Worm (Caenorhabditis elegans) whole organism, L4 larva: ENCODE measurements around the gene W06B4.2.
A peak's percentile ranks its signal among the peaks of the same experiment; 100 is the strongest.

Experiments
- D1046.2 ChIP-seq: fragments of 200-800 bp; sonication (Bioruptor generic); IDR thresholded peaks from 2 replicates; pipeline ENCODE4 v1.3.6; 2022; ENCODE audit warnings: missing genetic modification characterization, missing compliant biosample characterization
- R02D3.7 ChIP-seq: fragments of 150-350 bp; sonication (generic microtip); optimal IDR thresholded peaks from 3 replicates; lab custom pipeline; 2014; ENCODE audit warnings: missing biosample characterization, missing genetic modification characterization
- T26A8.4 ChIP-seq: fragments of 200-800 bp; sonication (Bioruptor generic); IDR thresholded peaks from 2 replicates; pipeline ENCODE4 v1.3.6; 2022; ENCODE audit warnings: missing genetic modification characterization, missing compliant biosample characterization
- Y105C5A.15 ChIP-seq: fragments of 200-800 bp; sonication (Bioruptor generic); IDR thresholded peaks from 2 replicates; pipeline ENCODE4 v1.3.6; 2022; ENCODE audit warnings: missing genetic modification characterization, missing compliant biosample characterization
- aha-1 ChIP-seq: fragments of 150-350 bp; peaks from one replicate; lab custom pipeline; 2014; ENCODE audit warnings: missing biosample characterization, missing genetic modification characterization
- aly-2 ChIP-seq: sonication (generic microtip); optimal IDR thresholded peaks from 2 replicates; lab custom pipeline; 2018; ENCODE audit warnings: missing biosample characterization, missing genetic modification characterization
- attf-4 ChIP-seq: sonication (generic microtip); optimal IDR thresholded peaks from 3 replicates; lab custom pipeline; 2017; ENCODE audit warnings: missing biosample characterization, missing genetic modification characterization
- ceh-32 ChIP-seq: sonication (generic microtip); optimal IDR thresholded peaks from 2 replicates; lab custom pipeline; 2016; ENCODE audit warnings: mild to moderate bottlenecking, missing genetic modification characterization, missing compliant biosample characterization; ENCODE audit not compliant: poor library complexity
- ceh-44 ChIP-seq: fragments of 200-800 bp; sonication (Bioruptor generic); IDR thresholded peaks from 2 replicates; pipeline ENCODE4 v1.3.6; 2022; ENCODE audit warnings: missing genetic modification reagents, missing genetic modification characterization, missing compliant biosample characterization
- ceh-62 ChIP-seq: sonication (generic microtip); optimal IDR thresholded peaks from 2 replicates; lab custom pipeline; 2017; ENCODE audit warnings: missing biosample characterization, missing genetic modification characterization
- ceh-82 ChIP-seq: sonication (generic microtip); optimal IDR thresholded peaks from 2 replicates; lab custom pipeline; 2017; ENCODE audit warnings: missing biosample characterization, missing genetic modification characterization
- cey-2 ChIP-seq: sonication (generic microtip); optimal IDR thresholded peaks from 3 replicates; lab custom pipeline; 2017; ENCODE audit warnings: missing genetic modification characterization, mild to moderate bottlenecking, missing compliant biosample characterization, antibody characterized with exemption, borderline replicate concordance; ENCODE audit not compliant: insufficient read depth
- daf-16 ChIP-seq, 3 experiments: sonication (generic microtip); optimal IDR thresholded peaks; 2 replicates each; lab custom pipeline; 2016 to 2017; ENCODE audit warnings: missing genetic modification characterization in 3 of 3, missing genetic modification reagents in 3 of 3, mild to moderate bottlenecking in 2 of 3, missing compliant biosample characterization in 2 of 3, missing biosample characterization in 1 of 3, moderate library complexity in 1 of 3
- dve-1 ChIP-seq: sonication (generic microtip); optimal IDR thresholded peaks from 2 replicates; lab custom pipeline; 2017; ENCODE audit warnings: antibody characterized with exemption, mild to moderate bottlenecking, missing genetic modification characterization, missing compliant biosample characterization; ENCODE audit not compliant: insufficient read depth
- egl-43 ChIP-seq: fragments of 200-800 bp; sonication (Bioruptor generic); IDR thresholded peaks from 2 replicates; pipeline ENCODE4 v1.3.6; 2022; ENCODE audit warnings: missing genetic modification reagents, missing genetic modification characterization, missing compliant biosample characterization
- gei-8 ChIP-seq: fragments of 200-800 bp; sonication (Bioruptor generic); optimal IDR thresholded peaks from 2 replicates; lab custom pipeline; 2018; ENCODE audit warnings: mild to moderate bottlenecking, missing genetic modification characterization, missing compliant biosample characterization
- hlh-11 ChIP-seq: fragments of 200-800 bp; sonication (Bioruptor generic); optimal IDR thresholded peaks from 2 replicates; lab custom pipeline; 2018; ENCODE audit warnings: mild to moderate bottlenecking, missing genetic modification characterization, missing compliant biosample characterization
- hlh-30 ChIP-seq: sonication (generic microtip); optimal IDR thresholded peaks from 2 replicates; lab custom pipeline; 2017; ENCODE audit warnings: antibody characterized with exemption, mild to moderate bottlenecking, missing genetic modification characterization, missing compliant biosample characterization; ENCODE audit not compliant: insufficient read depth
- jun-1 ChIP-seq: fragments of 150-350 bp; optimal IDR thresholded peaks from 2 replicates; lab custom pipeline; 2014; ENCODE audit warnings: missing biosample characterization, missing genetic modification reagents, missing genetic modification characterization
- lin-1 ChIP-seq: fragments of 200-800 bp; sonication (Bioruptor generic); IDR thresholded peaks from 2 replicates; pipeline ENCODE4 v1.3.6; 2022; ENCODE audit warnings: missing genetic modification reagents, missing genetic modification characterization, missing compliant biosample characterization
- lin-15B ChIP-seq: fragments of 150-350 bp; sonication (generic microtip); optimal IDR thresholded peaks from 3 replicates; lab custom pipeline; 2014; ENCODE audit warnings: missing biosample characterization, missing genetic modification characterization
- lin-38 ChIP-seq: fragments of 200-800 bp; sonication (Bioruptor generic); IDR thresholded peaks from 2 replicates; pipeline ENCODE4 v1.3.6; 2022; ENCODE audit warnings: missing genetic modification reagents, missing genetic modification characterization, missing compliant biosample characterization
- lin-39 ChIP-seq: fragments of 150-350 bp; optimal IDR thresholded peaks from 2 replicates; lab custom pipeline; 2014; ENCODE audit warnings: missing biosample characterization, missing genetic modification reagents, missing genetic modification characterization
- madf-5 ChIP-seq, 2 experiments: fragments of 200-800 bp; sonication (Bioruptor generic); IDR thresholded peaks; 2 replicates each; pipeline ENCODE4 v1.3.6; 2022; ENCODE audit warnings: missing compliant biosample characterization in 2 of 2, missing genetic modification characterization in 2 of 2
- mdl-1 ChIP-seq, 2 experiments: fragments of 150-350 bp in 1 of 2; sonication (generic microtip) in 1 of 2; optimal IDR thresholded peaks; 2 replicates each; lab custom pipeline; 2014 to 2017; ENCODE audit warnings: missing biosample characterization in 2 of 2, missing genetic modification characterization in 2 of 2
- mdt-29 ChIP-seq: fragments of 200-800 bp; sonication (Bioruptor generic); IDR thresholded peaks from 2 replicates; pipeline ENCODE4 v1.3.6; 2022; ENCODE audit warnings: missing genetic modification reagents, missing genetic modification characterization, missing compliant biosample characterization
- mep-1 ChIP-seq: fragments of 150-350 bp; sonication (generic microtip); optimal IDR thresholded peaks from 3 replicates; lab custom pipeline; 2014; ENCODE audit warnings: missing biosample characterization, missing genetic modification characterization
- mxl-2 ChIP-seq: fragments of 200-800 bp; sonication (Bioruptor generic); conservative IDR thresholded peaks from 2 replicates; pipeline ENCODE4 v1.3.6; 2022; ENCODE audit warnings: missing genetic modification reagents, missing genetic modification characterization, missing compliant biosample characterization
- mxl-3 ChIP-seq: fragments of 200-800 bp; sonication (Bioruptor generic); optimal IDR thresholded peaks from 2 replicates; lab custom pipeline; 2018; ENCODE audit warnings: mild to moderate bottlenecking, missing genetic modification characterization, missing compliant biosample characterization
- nhr-10 ChIP-seq: fragments of 150-350 bp; optimal IDR thresholded peaks from 2 replicates; lab custom pipeline; 2014; ENCODE audit warnings: missing biosample characterization, missing genetic modification characterization
- nhr-102 ChIP-seq: sonication (generic microtip); optimal IDR thresholded peaks from 2 replicates; lab custom pipeline; 2016; ENCODE audit warnings: mild to moderate bottlenecking, missing genetic modification characterization, moderate library complexity, missing compliant biosample characterization
- nhr-111 ChIP-seq: fragments of 200-800 bp; sonication (Bioruptor generic); optimal IDR thresholded peaks from 2 replicates; lab custom pipeline; 2018; ENCODE audit warnings: mild to moderate bottlenecking, missing genetic modification characterization, missing compliant biosample characterization
- nhr-237 ChIP-seq: sonication (generic microtip); optimal IDR thresholded peaks from 2 replicates; lab custom pipeline; 2017; ENCODE audit warnings: missing biosample characterization, missing genetic modification characterization
- nhr-28 ChIP-seq: fragments of 150-350 bp; optimal IDR thresholded peaks from 2 replicates; lab custom pipeline; 2014; ENCODE audit warnings: missing biosample characterization, missing genetic modification characterization
- nhr-48 ChIP-seq: sonication (generic microtip); optimal IDR thresholded peaks from 2 replicates; lab custom pipeline; 2016; ENCODE audit warnings: mild to moderate bottlenecking, missing genetic modification characterization, missing compliant biosample characterization
- nhr-6 ChIP-seq: fragments of 150-350 bp; optimal IDR thresholded peaks from 2 replicates; lab custom pipeline; 2014; ENCODE audit warnings: missing biosample characterization, missing genetic modification characterization
- rbr-2 ChIP-seq: sonication (generic microtip); optimal IDR thresholded peaks from 2 replicates; lab custom pipeline; 2016; ENCODE audit warnings: missing genotype, missing genetic modification characterization, missing compliant biosample characterization
- saeg-2 ChIP-seq: fragments of 200-800 bp; sonication (Bioruptor generic); IDR thresholded peaks from 2 replicates; pipeline ENCODE4 v1.3.6; 2022; ENCODE audit warnings: missing genetic modification reagents, missing genetic modification characterization, missing compliant biosample characterization
- sdz-12 ChIP-seq: fragments of 200-800 bp; sonication (Bioruptor generic); optimal IDR thresholded peaks from 2 replicates; lab custom pipeline; 2018; ENCODE audit warnings: mild to moderate bottlenecking, missing genetic modification characterization, missing compliant biosample characterization
- set-16 ChIP-seq: fragments of 200-800 bp; sonication (Bioruptor generic); IDR thresholded peaks from 2 replicates; pipeline ENCODE4 v1.3.6; 2022; ENCODE audit warnings: missing genetic modification reagents, missing genetic modification characterization, missing compliant biosample characterization
- snpc-4 ChIP-seq: fragments of 150-350 bp; optimal IDR thresholded peaks from 2 replicates; lab custom pipeline; 2014; ENCODE audit warnings: missing biosample characterization, missing genetic modification characterization
- unc-62 ChIP-seq, 3 experiments: fragments of 150-350 bp in 1 of 3; sonication (generic microtip); optimal IDR thresholded peaks in 2 of 3; peaks in 1 of 3; 1 replicate in 1 of 3; 2 replicates in 2 of 3; lab custom pipeline; 2014 to 2017; ENCODE audit warnings: missing biosample characterization in 3 of 3, missing genetic modification characterization in 3 of 3, missing genetic modification reagents in 3 of 3, missing genotype in 1 of 3
- zag-1 ChIP-seq: fragments of 150-350 bp; optimal IDR thresholded peaks from 2 replicates; lab custom pipeline; 2014; ENCODE audit warnings: missing biosample characterization, missing genetic modification characterization
- zfp-3 ChIP-seq: fragments of 200-800 bp; sonication (Bioruptor generic); conservative IDR thresholded peaks from 2 replicates; pipeline ENCODE4 v1.3.6; 2022; ENCODE audit warnings: missing genetic modification reagents, missing genetic modification characterization, missing compliant biosample characterization
- zip-11 ChIP-seq: fragments of 200-800 bp; sonication (Bioruptor generic); IDR thresholded peaks from 2 replicates; pipeline ENCODE4 v1.3.6; 2022; ENCODE audit warnings: missing genetic modification characterization, missing compliant biosample characterization
- zip-2 ChIP-seq: fragments of 150-350 bp; optimal IDR thresholded peaks from 2 replicates; lab custom pipeline; 2014; ENCODE audit warnings: missing biosample characterization, missing genetic modification characterization
- ztf-7 ChIP-seq: fragments of 150-350 bp; optimal IDR thresholded peaks from 2 replicates; lab custom pipeline; 2014; ENCODE audit warnings: missing biosample characterization, missing genetic modification characterization

W06B4.2 gene

DNA sequence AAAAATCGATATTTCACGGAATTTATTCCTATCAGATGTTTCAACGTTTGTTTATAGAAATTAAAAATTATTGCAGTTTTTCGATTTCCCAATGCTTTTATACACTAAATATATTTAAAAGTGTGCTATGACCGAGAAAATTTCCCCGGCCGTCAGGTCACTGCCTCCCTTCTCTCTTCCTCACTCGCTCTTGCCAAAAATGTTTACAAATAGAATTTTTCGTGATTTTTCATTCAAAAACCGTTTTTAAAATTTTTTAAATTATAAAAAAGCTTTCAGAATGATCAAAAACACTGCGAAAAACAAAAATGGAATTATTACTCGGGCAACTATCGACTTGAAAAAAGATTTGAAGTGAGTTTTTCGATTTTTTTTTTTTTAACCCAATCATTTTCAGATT lies 7.1 kb upstream of the W06B4.2 start, which contains the start of the genes T12C9.7 and vps-18:
Gene T12C9.7, minus strand, starts transcription at position 101 of the 400 bp plus-strand sequence.
Gene vps-18, plus strand, starts transcription at position 280 of the 400 bp plus-strand sequence.
- TF ChIP-seq dve-1 (tag; lab: Kevin White, UChicago), result no peak
- TF ChIP-seq daf-16 (GFP tag; optimal IDR thresholded peaks at IDR 0.05; lab: Kevin White, UChicago), result no peak
- peak; percentile 5 for TF ChIP-seq daf-16 (tag; optimal IDR thresholded peaks at IDR 0.05; lab: Kevin White, UChicago)

DNA sequence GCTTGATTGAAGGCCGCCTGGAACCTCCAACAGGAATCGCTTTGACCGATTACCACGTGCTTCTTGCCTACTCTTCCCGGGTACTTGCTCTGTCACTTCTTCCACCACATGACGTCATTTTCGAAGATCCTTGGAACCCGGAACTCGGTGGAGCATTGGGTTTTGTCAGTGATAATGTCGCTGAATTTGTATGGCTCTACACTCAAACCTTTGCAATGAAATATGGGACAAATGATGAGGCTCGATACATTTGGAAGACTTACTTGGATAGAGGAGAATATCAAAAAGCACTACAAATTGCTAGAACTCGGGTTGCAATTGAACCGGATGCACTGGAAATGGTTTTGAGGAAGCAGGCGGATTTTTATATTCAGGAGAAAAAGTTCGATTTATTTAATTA lies 5.1 kb upstream of the W06B4.2 start:
- TF ChIP-seq unc-62 (GFP tag; optimal IDR thresholded peaks at IDR 0.05 in 1 of 2; lab: Kevin White, UChicago), result peak in 1 of 2 experiments; percentile 46
- TF ChIP-seq unc-62 (tag; optimal IDR thresholded peaks at IDR 0.05; lab: Kevin White, UChicago), result no peak
- peak; percentile 94 for TF ChIP-seq aha-1 (tag; lab: Kevin White, UChicago)
- no peak for TF ChIP-seq madf-5 (GFP tag; IDR thresholded peaks at IDR 0.05; lab: Robert Waterston, UW)

DNA sequence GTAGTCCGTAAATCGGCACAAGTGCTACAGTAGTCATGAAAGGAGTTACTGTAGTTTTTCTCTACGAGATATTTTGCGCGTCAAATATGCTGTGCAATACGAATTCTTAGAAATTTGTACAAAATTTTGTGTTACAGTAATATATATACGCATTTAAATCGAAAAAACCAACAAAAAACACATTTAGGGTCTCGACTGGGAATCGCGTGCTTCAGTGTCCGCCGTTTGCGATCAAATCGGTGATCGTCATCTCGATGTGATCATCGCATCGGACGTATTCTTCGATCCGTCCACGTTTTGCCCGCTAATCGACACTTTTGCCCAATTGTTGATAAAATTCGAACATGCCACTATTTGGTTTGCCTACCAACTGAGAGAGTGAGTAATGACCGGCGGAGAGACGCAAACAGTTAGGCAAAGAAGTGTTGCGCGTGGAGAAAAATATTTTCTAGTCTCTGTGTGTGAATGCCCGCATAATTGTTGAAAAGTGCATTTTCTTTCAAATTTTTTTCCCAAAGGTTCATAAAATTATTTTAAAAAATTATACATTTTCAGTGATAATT lies 1.0 kb downstream of the W06B4.2 start:
- no peak for TF ChIP-seq nhr-102 (tag; lab: Kevin White, UChicago)
- no peak for TF ChIP-seq T26A8.4 (GFP tag; lab: Robert Waterston, UW)
- TF ChIP-seq R02D3.7 (tag; lab: Kevin White, UChicago), result no peak
- no peak for TF ChIP-seq saeg-2 (GFP tag; lab: Robert Waterston, UW)
- no peak for TF ChIP-seq set-16
- no peak for TF ChIP-seq mxl-2
- no peak for TF ChIP-seq lin-15B (tag; lab: Kevin White, UChicago)
- no peak for TF ChIP-seq jun-1 (tag; lab: Kevin White, UChicago)
- no peak for TF ChIP-seq D1046.2 (GFP tag; lab: Robert Waterston, UW)
- TF ChIP-seq Y105C5A.15, result no peak
- TF ChIP-seq mdt-29 (GFP tag; lab: Robert Waterston, UW), result no peak
- TF ChIP-seq gei-8 (GFP tag; lab: Kevin White, UChicago), result no peak
- no peak for TF ChIP-seq nhr-6 (tag; lab: Kevin White, UChicago)
- TF ChIP-seq hlh-11 (tag; lab: Kevin White, UChicago), result peak; percentile 53
- no peak for TF ChIP-seq zfp-3 (GFP tag; lab: Robert Waterston, UW)
- no peak for TF ChIP-seq nhr-10
- no peak for TF ChIP-seq egl-43 (GFP tag; lab: Robert Waterston, UW)
- TF ChIP-seq mxl-3 (GFP tag; lab: Kevin White, UChicago), result peak; percentile 61
- TF ChIP-seq zag-1 (tag; lab: Kevin White, UChicago), result no peak
- TF ChIP-seq cey-2 (tag; lab: Kevin White, UChicago), result no peak
- no peak for TF ChIP-seq ztf-7 (tag; lab: Kevin White, UChicago)
- peak; percentile 23 for TF ChIP-seq hlh-30 (tag; lab: Kevin White, UChicago)
- TF ChIP-seq aly-2 (tag; lab: Kevin White, UChicago), result no peak
- no peak for TF ChIP-seq nhr-111
- TF ChIP-seq snpc-4 (tag; lab: Kevin White, UChicago), result no peak
- TF ChIP-seq ceh-62 (tag; lab: Kevin White, UChicago), result no peak
- no peak for TF ChIP-seq rbr-2 (tag; lab: Kevin White, UChicago)
- TF ChIP-seq attf-4 (tag; lab: Kevin White, UChicago), result no peak
- TF ChIP-seq zip-11 (GFP tag; lab: Robert Waterston, UW), result no peak
- TF ChIP-seq zip-2 (tag; lab: Kevin White, UChicago), result no peak
- TF ChIP-seq mep-1 (tag; lab: Kevin White, UChicago), result no peak
- no peak for TF ChIP-seq nhr-237
- TF ChIP-seq mdl-1 (tag; optimal IDR thresholded peaks at IDR 0.05; lab: Kevin White, UChicago), result peak in 1 of 2 experiments; percentile 9
- TF ChIP-seq ceh-32, result no peak
- TF ChIP-seq ceh-44, result no peak
- TF ChIP-seq lin-38 (GFP tag; lab: Robert Waterston, UW), result no peak
- TF ChIP-seq ceh-82 (tag; lab: Kevin White, UChicago), result no peak
- no peak for TF ChIP-seq sdz-12 (GFP tag; lab: Kevin White, UChicago)
- no peak for TF ChIP-seq nhr-48 (tag; lab: Kevin White, UChicago)
- TF ChIP-seq lin-39 (tag; lab: Kevin White, UChicago), result no peak
- TF ChIP-seq lin-1 (GFP tag; lab: Robert Waterston, UW), result no peak
- peak; percentile 88 for TF ChIP-seq nhr-28 (tag; lab: Kevin White, UChicago)
- TF ChIP-seq aha-1 (tag; lab: Kevin White, UChicago), result peak; percentile 97
